Worm (Caenorhabditis elegans) whole organism, midembryonic: ENCODE data around the gene T28A11.2.

Source experiments
- T22C8.4 ChIP-seq: fragments of 200-800 bp; sonication (Bioruptor generic); IDR thresholded peaks from 2 replicates; pipeline ENCODE4 v1.3.6; 2022; ENCODE audit warnings: missing genetic modification characterization, missing compliant biosample characterization
- flt-1 ChIP-seq: fragments of 200-800 bp; sonication (Bioruptor generic); IDR thresholded peaks from 2 replicates; pipeline ENCODE4 v1.3.6; 2022; ENCODE audit warnings: missing genetic modification characterization, missing compliant biosample characterization
- klf-2 ChIP-seq: fragments of 200-800 bp; sonication (Bioruptor generic); conservative IDR thresholded peaks from 2 replicates; pipeline ENCODE4 v1.3.6; 2022; ENCODE audit warnings: missing genetic modification reagents, missing genetic modification characterization, missing compliant biosample characterization
- ref-1 ChIP-seq: fragments of 200-800 bp; sonication (Bioruptor generic); conservative IDR thresholded peaks from 2 replicates; pipeline ENCODE4 v1.3.6; 2022; ENCODE audit warnings: missing genetic modification reagents, missing genetic modification characterization, missing compliant biosample characterization
- ztf-23 ChIP-seq: fragments of 200-800 bp; sonication (Bioruptor generic); IDR thresholded peaks from 2 replicates; pipeline ENCODE4 v1.3.6; 2022; ENCODE audit warnings: missing genetic modification reagents, missing genetic modification characterization, missing compliant biosample characterization
- ztf-29 ChIP-seq: fragments of 200-800 bp; sonication (Bioruptor generic); IDR thresholded peaks from 2 replicates; pipeline ENCODE4 v1.3.6; 2022; ENCODE audit warnings: missing genetic modification reagents, missing genetic modification characterization, missing compliant biosample characterization

DNA sequence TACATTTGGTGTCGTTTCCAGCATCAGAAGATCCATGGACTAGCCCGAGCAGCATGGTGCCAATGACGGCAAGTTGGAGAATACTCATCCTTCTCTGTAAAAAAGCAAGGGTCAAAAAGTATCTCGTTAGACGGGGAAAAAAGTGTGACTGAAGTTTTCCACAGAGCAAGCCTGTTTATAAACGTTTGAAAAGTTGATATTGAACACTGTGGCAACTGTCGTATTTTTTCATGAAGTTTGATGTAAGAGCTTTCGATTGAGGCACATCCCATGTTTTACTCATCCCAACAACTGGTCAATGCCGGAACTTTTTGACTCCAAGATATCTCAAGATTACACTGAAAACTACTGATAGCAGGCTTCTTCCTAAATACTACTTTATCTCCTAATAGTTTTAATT, 38.8 kb downstream of the T28A11.2 start, which contains the start of gene F35F10.13:
- no peak for TF ChIP-seq ztf-23
- no peak for TF ChIP-seq ztf-29 (GFP tag; lab: Robert Waterston, UW)
- TF ChIP-seq ref-1 (GFP tag; lab: Robert Waterston, UW), result no peak
- no peak for TF ChIP-seq T22C8.4 (GFP tag; lab: Robert Waterston, UW)
- no peak for TF ChIP-seq flt-1 (GFP tag; lab: Robert Waterston, UW)
- TF ChIP-seq klf-2 (GFP tag; lab: Robert Waterston, UW), result no peak
